ENCODE assay signal across 1 worm cellular context in genomic region chrV:11858299-11858698, ce11.
TF ChIP-seq lines count a peak whose summit lies in the region.

No protein-coding gene starts in this region.

TF ChIP-seq in whole organism, L1 larva, 84 proteins besides CTCF, POLR2A, EP300 and RAD21 (continued from another document):
- no peak for TF ChIP-seq pqm-1 (tag; optimal IDR thresholded peaks at IDR 0.05; lab: Kevin White, UChicago)
- no peak for TF ChIP-seq ceh-90 (tag; optimal IDR thresholded peaks at IDR 0.05; lab: Kevin White, UChicago)
- peak in 1 of 2 experiments; percentile 16 for TF ChIP-seq lsy-2 (tag; optimal IDR thresholded peaks at IDR 0.05; lab: Kevin White, UChicago)
- TF ChIP-seq irx-1 (tag; optimal IDR thresholded peaks at IDR 0.05; lab: Kevin White, UChicago) = no peak
- no peak for TF ChIP-seq tlp-1 (tag; optimal IDR thresholded peaks at IDR 0.05; lab: Kevin White, UChicago)
- no peak for TF ChIP-seq blmp-1 (tag; optimal IDR thresholded peaks at IDR 0.05; lab: Kevin White, UChicago)
- TF ChIP-seq ceh-88 (GFP tag; IDR thresholded peaks at IDR 0.05; lab: Robert Waterston, UW) = no peak
- TF ChIP-seq mep-1 (tag; optimal IDR thresholded peaks at IDR 0.05; lab: Kevin White, UChicago) = peak; percentile 23
- TF ChIP-seq unc-130 (tag; optimal IDR thresholded peaks at IDR 0.05; lab: Kevin White, UChicago) = peak; percentile 3
- TF ChIP-seq ces-1 (GFP tag; optimal IDR thresholded peaks at IDR 0.05; lab: Kevin White, UChicago) = no peak
- TF ChIP-seq fkh-4 (tag; optimal IDR thresholded peaks at IDR 0.05; lab: Kevin White, UChicago; ENCODE audit: borderline replicate concordance) = no peak
- no peak for TF ChIP-seq lir-3 (tag; optimal IDR thresholded peaks at IDR 0.05; lab: Kevin White, UChicago; ENCODE audit: poor library complexity)
- no peak for TF ChIP-seq nhr-84 (tag; optimal IDR thresholded peaks at IDR 0.05; lab: Kevin White, UChicago)
- TF ChIP-seq ztf-4 (tag; optimal IDR thresholded peaks at IDR 0.05; lab: Kevin White, UChicago) = no peak
- TF ChIP-seq nhr-12 (tag; optimal IDR thresholded peaks at IDR 0.05; lab: Kevin White, UChicago) = no peak
- TF ChIP-seq dsc-1 (tag; optimal IDR thresholded peaks at IDR 0.05; lab: Kevin White, UChicago) = no peak
- no peak for TF ChIP-seq fos-1 (tag; optimal IDR thresholded peaks at IDR 0.05; lab: Kevin White, UChicago)
- no peak for TF ChIP-seq Y116A8C.19 (tag; optimal IDR thresholded peaks at IDR 0.05; lab: Kevin White, UChicago; ENCODE audit: borderline replicate concordance)
- no peak for TF ChIP-seq pax-3 (tag; optimal IDR thresholded peaks at IDR 0.05; lab: Kevin White, UChicago)
- no peak for TF ChIP-seq efl-1 (optimal IDR thresholded peaks at IDR 0.05; lab: Kevin White, UChicago)
- TF ChIP-seq efl-1 (GFP tag; optimal IDR thresholded peaks at IDR 0.05 in 1 of 2; lab: Kevin White, UChicago) = peak in 1 of 2 experiments; percentile 12
- no peak for TF ChIP-seq elt-3 (tag; optimal IDR thresholded peaks at IDR 0.05; lab: Kevin White, UChicago)
- TF ChIP-seq nhr-20 (tag; optimal IDR thresholded peaks at IDR 0.05; lab: Kevin White, UChicago) = peak; percentile 39
- peak; percentile 32; the same call in 1 of the 2 replicates for TF ChIP-seq nhr-19 (GFP tag; conservative IDR thresholded peaks at IDR 0.05; lab: Robert Waterston, UW)
- TF ChIP-seq efl-3 (GFP tag; optimal IDR thresholded peaks at IDR 0.05; lab: Kevin White, UChicago) = no peak
- peak in 1 of 2 experiments; percentile 19 for TF ChIP-seq lin-35 (GFP tag; optimal IDR thresholded peaks at IDR 0.05; lab: Kevin White, UChicago)
- peak; percentile 64 for TF ChIP-seq nhr-85 (tag; lab: Kevin White, UChicago)
- no peak for TF ChIP-seq ceh-82 (tag; optimal IDR thresholded peaks at IDR 0.05; lab: Kevin White, UChicago)
- no peak for TF ChIP-seq unc-98 (GFP tag; IDR thresholded peaks at IDR 0.05; lab: Robert Waterston, UW)
- TF ChIP-seq aha-1 (tag; optimal IDR thresholded peaks at IDR 0.05; lab: Kevin White, UChicago) = no peak
